Fruit fly (Drosophila melanogaster) S2 (cell line): Measurements from ENCODE around the gene Cyp4ae1.

Experiments
- CG8478 ChIP-seq: fragments of >200 bp; optimal IDR thresholded peaks from 2 replicates; lab custom pipeline; 2018
- CTCF ChIP-seq, 2 experiments: fragments of >200 bp; optimal IDR thresholded peaks; 2 replicates each; lab custom pipeline; 2018

DNA sequence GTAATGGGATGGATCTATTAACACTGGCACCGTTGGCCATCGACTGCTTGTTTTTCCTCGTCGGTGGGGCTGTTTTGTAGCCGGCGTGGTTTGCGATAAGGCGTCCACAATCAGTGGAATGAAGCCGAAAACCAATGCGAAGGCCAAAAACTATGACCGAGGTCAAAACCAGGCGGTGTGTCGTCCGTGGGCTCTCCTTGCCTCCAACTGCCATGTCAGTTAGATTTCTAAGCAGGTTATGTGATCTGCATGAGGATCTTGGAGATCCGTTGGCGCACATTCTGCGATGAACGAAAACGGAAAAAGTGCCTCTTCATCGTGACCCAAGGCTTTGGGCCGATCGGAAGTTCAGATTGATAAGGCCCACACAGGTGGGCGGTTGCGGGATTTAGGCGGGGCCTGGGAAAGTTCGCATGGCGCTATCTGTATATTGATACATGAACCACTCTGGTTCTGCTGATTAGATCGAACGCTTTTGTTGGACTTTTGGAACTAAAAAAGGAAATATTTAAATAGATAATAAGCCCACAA lies 3.5 kb upstream of the Cyp4ae1 start, which contains the start of gene Cyp4d14:
- no peak for TF ChIP-seq CG8478
- no peak for TF ChIP-seq CTCF (optimal IDR thresholded peaks at IDR 0.05; lab: Kevin White, UChicago)
